Fruit fly (Drosophila melanogaster) whole organism, pupa: ENCODE data around the gene indra.

Experiments used
- D1 ChIP-seq: fragments of 200-800 bp; sonication (Bioruptor generic); optimal IDR thresholded peaks from 2 replicates; lab custom pipeline; 2018; ENCODE audit warnings: missing biosample characterization, mild to moderate bottlenecking, missing genetic modification characterization, moderate library complexity
- Pif1A ChIP-seq: fragments of 200-800 bp; sonication (Bioruptor generic); optimal IDR thresholded peaks from 3 replicates; lab custom pipeline; 2016; ENCODE audit warnings: missing biosample characterization, missing genetic modification characterization

DNA sequence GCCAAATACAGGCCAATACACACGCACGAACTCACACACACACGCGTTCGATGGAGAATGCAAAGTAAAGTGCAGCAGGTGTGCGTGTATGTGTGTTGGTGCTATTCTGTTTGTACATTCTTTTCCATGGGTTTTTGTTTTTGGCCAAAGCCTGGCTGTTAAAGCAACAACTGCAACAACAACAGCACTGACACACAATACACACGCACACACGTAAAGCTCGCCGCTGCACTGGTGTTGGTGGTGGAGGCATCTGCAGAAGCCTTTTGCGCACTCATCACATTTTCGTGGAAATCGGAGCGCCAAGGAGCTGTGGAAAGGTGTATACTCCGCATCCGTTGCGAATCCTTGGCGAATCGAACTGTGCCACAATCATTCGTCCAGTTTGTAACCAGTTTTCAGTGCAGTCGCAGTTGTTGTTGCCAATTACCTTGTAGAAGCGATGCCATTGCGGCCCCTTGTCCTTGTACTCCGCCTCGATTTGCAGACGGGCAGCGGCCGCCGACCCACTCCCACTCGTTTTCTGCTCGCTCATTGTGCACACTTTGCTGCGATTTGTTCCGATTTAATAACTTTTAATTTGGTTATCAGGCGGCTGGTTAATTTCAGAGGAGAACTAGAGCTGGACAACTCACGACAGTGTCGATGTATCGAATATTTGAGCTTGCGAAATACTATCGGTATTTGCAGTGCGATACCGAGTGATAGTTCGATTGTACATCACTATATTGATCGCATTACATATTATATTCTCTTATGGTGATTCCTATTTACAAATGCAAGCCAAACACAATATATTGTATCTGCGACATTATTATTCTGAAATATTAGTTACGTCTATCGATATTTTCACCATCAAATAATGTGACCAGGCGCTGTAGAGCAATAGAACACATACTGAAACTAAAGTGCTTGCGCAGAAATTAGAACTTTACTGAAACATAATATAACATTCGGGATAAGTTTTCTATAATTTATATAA lies 8.0 kb upstream of the indra start:
- peak; percentile 36 for TF ChIP-seq Pif1A (GFP tag; lab: Kevin White, UChicago)
- no peak for TF ChIP-seq D1 (tag; lab: Kevin White, UChicago)
